Worm (Caenorhabditis elegans) whole organism, L2 larva: ENCODE data around the gene srj-52.

Experiments used
- R02D3.7 ChIP-seq: fragments of 150-350 bp; optimal IDR thresholded peaks from 2 replicates; lab custom pipeline; 2014; ENCODE audit warnings: missing biosample characterization, missing genetic modification characterization
- ceh-82 ChIP-seq: fragments of 150-350 bp; optimal IDR thresholded peaks from 2 replicates; lab custom pipeline; 2014; ENCODE audit warnings: missing biosample characterization, missing genetic modification characterization
- egl-27 ChIP-seq: sonication (generic microtip); optimal IDR thresholded peaks from 3 replicates; lab custom pipeline; 2017; ENCODE audit warnings: missing biosample characterization, missing genetic modification reagents, missing genetic modification characterization
- lsy-2 ChIP-seq, 2 experiments: fragments of 150-350 bp in 1 of 2; sonication (generic microtip) in 1 of 2; optimal IDR thresholded peaks; 2 replicates each; lab custom pipeline; 2014 to 2017; ENCODE audit warnings: missing biosample characterization in 2 of 2, missing genetic modification characterization in 2 of 2
- mbf-1 ChIP-seq: sonication (generic microtip); optimal IDR thresholded peaks from 2 replicates; lab custom pipeline; 2017; ENCODE audit warnings: missing biosample characterization, missing genetic modification characterization
- nhr-10 ChIP-seq: sonication (generic microtip); optimal IDR thresholded peaks from 2 replicates; lab custom pipeline; 2017; ENCODE audit warnings: missing biosample characterization, missing genetic modification characterization
- nhr-129 ChIP-seq: fragments of 150-350 bp; optimal IDR thresholded peaks from 2 replicates; lab custom pipeline; 2014; ENCODE audit warnings: missing biosample characterization, missing genetic modification characterization
- unc-62 ChIP-seq: fragments of 150-350 bp; optimal IDR thresholded peaks from 2 replicates; lab custom pipeline; 2014; ENCODE audit warnings: missing biosample characterization, missing genetic modification reagents, missing genetic modification characterization
- ztf-4 ChIP-seq: fragments of 150-350 bp; optimal IDR thresholded peaks from 2 replicates; lab custom pipeline; 2014; ENCODE audit warnings: missing biosample characterization, missing genetic modification characterization

DNA sequence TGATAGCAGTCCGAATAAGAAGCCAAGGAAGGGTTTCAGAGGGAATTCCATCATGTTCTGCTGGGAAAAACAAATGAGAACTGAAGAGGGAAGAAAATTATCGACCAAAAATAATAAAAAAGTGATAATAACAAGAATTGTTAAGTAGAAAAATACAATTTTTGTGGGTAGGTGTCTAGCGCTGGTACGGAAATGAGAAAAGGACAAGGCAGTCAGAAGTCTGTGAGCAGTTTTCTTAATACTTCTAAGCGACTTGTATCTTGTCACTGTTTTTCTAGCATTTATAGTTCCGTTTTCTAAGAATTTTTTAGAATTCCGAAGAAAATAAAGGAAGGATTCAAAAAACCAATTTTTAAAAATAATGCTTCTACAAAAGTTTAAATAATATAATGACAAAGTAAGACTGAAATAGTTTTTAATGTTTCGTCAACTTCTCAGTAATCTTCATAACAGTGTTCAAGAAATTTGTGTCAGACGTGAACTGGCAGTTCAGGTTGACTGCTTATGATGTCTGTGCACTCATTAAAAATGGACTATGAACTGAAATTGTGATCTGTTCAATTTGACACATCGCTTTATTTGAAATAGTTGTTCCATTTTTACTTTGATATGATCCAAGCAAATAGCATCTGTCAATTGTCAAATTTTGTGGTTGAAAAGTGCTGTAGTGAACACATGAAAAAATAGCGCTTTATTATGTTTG lies 2.9 kb downstream of the srj-52 start, which contains the start of gene srx-4:
- no peak for TF ChIP-seq egl-27 (tag; lab: Kevin White, UChicago)
- no peak for TF ChIP-seq nhr-129
- TF ChIP-seq unc-62 (GFP tag; lab: Kevin White, UChicago): no peak
- TF ChIP-seq lsy-2 (tag; optimal IDR thresholded peaks at IDR 0.05; lab: Kevin White, UChicago): no peak
- TF ChIP-seq ztf-4: no peak
- no peak for TF ChIP-seq R02D3.7 (tag; lab: Kevin White, UChicago)
- no peak for TF ChIP-seq ceh-82
- no peak for TF ChIP-seq nhr-10
- no peak for TF ChIP-seq mbf-1 (tag; lab: Kevin White, UChicago)
